Fruit fly (Drosophila melanogaster) whole organism, embryonic: Measurements from ENCODE around the gene CG17362.

ENCODE experiments used
- Adf1 ChIP-seq: fragments of 200-800 bp; sonication (Bioruptor generic); IDR thresholded peaks from 2 replicates; pipeline ENCODE4 v1.3.6; 2022; ENCODE audit warnings: missing biosample characterization, missing genetic modification characterization
- Atf6 ChIP-seq: fragments of 200-800 bp; sonication (Bioruptor generic); IDR thresholded peaks from 2 replicates; pipeline ENCODE4 v1.3.6; 2022; ENCODE audit warnings: missing biosample characterization, missing genetic modification characterization
- B-H2 ChIP-seq: fragments of 200-800 bp; sonication (Bioruptor generic); optimal IDR thresholded peaks from 2 replicates; lab custom pipeline; 2018; ENCODE audit warnings: missing biosample characterization, mild to moderate bottlenecking, missing genetic modification characterization
- Bdp1 ChIP-seq: fragments of 200-800 bp; sonication (Bioruptor generic); optimal IDR thresholded peaks from 3 replicates; lab custom pipeline; 2016; ENCODE audit warnings: missing biosample characterization, missing genetic modification characterization
- Bgb ChIP-seq: fragments of 200-800 bp; sonication (Bioruptor generic); IDR thresholded peaks from 2 replicates; pipeline ENCODE4 v1.3.6; 2022; ENCODE audit warnings: missing biosample characterization, missing genetic modification characterization; ENCODE audit not compliant: partially characterized antibody
- CG13624 ChIP-seq: fragments of 200-800 bp; sonication (Bioruptor generic); optimal IDR thresholded peaks from 2 replicates; lab custom pipeline; 2016; ENCODE audit warnings: missing biosample characterization, missing genetic modification characterization
- CG16813 ChIP-seq: fragments of 200-800 bp; sonication (Bioruptor generic); IDR thresholded peaks from 3 replicates; pipeline ENCODE4 v1.3.6; 2022; ENCODE audit warnings: missing biosample characterization, missing genetic modification characterization; ENCODE audit not compliant: partially characterized antibody
- CG17829 ChIP-seq: fragments of 200-800 bp; optimal IDR thresholded peaks from 2 replicates; lab custom pipeline; 2019; ENCODE audit warnings: missing biosample characterization, mild to moderate bottlenecking, missing genetic modification characterization, moderate library complexity
- CG17912 ChIP-seq: fragments of 200-800 bp; sonication (Bioruptor generic); optimal IDR thresholded peaks from 2 replicates; lab custom pipeline; 2018; ENCODE audit warnings: missing biosample characterization, mild to moderate bottlenecking, missing genetic modification characterization
- CG1792 ChIP-seq: fragments of 200-800 bp; sonication (Bioruptor generic); optimal IDR thresholded peaks from 2 replicates; lab custom pipeline; 2016; ENCODE audit warnings: missing biosample characterization, missing genetic modification characterization
- CG31224 ChIP-seq: fragments of 200-800 bp; sonication (Bioruptor generic); IDR thresholded peaks from 2 replicates; pipeline ENCODE4 v1.3.6; 2022; ENCODE audit warnings: missing biosample characterization, missing genetic modification characterization
- CG34224 ChIP-seq: fragments of 200-800 bp; sonication (Bioruptor generic); IDR thresholded peaks from 3 replicates; pipeline ENCODE4 v1.3.6; 2022; ENCODE audit warnings: missing biosample characterization, missing genetic modification characterization; ENCODE audit not compliant: partially characterized antibody
- CG6854 ChIP-seq: fragments of 200-800 bp; sonication (Bioruptor generic); optimal IDR thresholded peaks from 3 replicates; lab custom pipeline; 2017; ENCODE audit warnings: missing biosample characterization, mild to moderate bottlenecking, missing genetic modification characterization
- CG7928 ChIP-seq: fragments of 200-800 bp; sonication (Bioruptor generic); optimal IDR thresholded peaks from 2 replicates; lab custom pipeline; 2017; ENCODE audit warnings: missing biosample characterization, mild to moderate bottlenecking, missing genetic modification characterization
- CG8290 ChIP-seq, 3 experiments: fragments of 200-800 bp; sonication (Bioruptor generic); optimal IDR thresholded peaks; 2 replicates each; lab custom pipeline; 2016 to 2019; ENCODE audit warnings: missing biosample characterization in 3 of 3, missing genetic modification characterization in 3 of 3, mild to moderate bottlenecking in 2 of 3, moderate library complexity in 1 of 3
- CG8478 ChIP-seq: fragments of >200 bp; optimal IDR thresholded peaks from 2 replicates; lab custom pipeline; 2018
- CG9797 ChIP-seq: fragments of 200-800 bp; sonication (Bioruptor generic); optimal IDR thresholded peaks from 3 replicates; lab custom pipeline; 2018; ENCODE audit warnings: missing biosample characterization, mild to moderate bottlenecking, missing genetic modification characterization
- Chrac-16 ChIP-seq: fragments of 200-800 bp; sonication (Bioruptor generic); optimal IDR thresholded peaks from 3 replicates; lab custom pipeline; 2016; ENCODE audit warnings: missing biosample characterization, missing genetic modification characterization
- CrebB ChIP-seq: fragments of 200-800 bp; sonication (Bioruptor generic); optimal IDR thresholded peaks from 3 replicates; lab custom pipeline; 2018; ENCODE audit warnings: missing biosample characterization, mild to moderate bottlenecking, missing genetic modification characterization
- D19A ChIP-seq: fragments of 200-800 bp; optimal IDR thresholded peaks from 3 replicates; lab custom pipeline; 2019; ENCODE audit warnings: missing biosample characterization, mild to moderate bottlenecking, missing genetic modification characterization, moderate library complexity
- Dfd ChIP-seq, 2 experiments: fragments of >200 bp; optimal IDR thresholded peaks; 2 replicates each; lab custom pipeline; 2017; ENCODE audit warnings: missing biosample characterization in 2 of 2, missing genetic modification characterization in 2 of 2
- Dip2 ChIP-seq: fragments of 200-800 bp; sonication (Bioruptor generic); IDR thresholded peaks from 2 replicates; pipeline ENCODE4 v1.3.6; 2022; ENCODE audit warnings: missing biosample characterization, missing genetic modification characterization
- HLH4C ChIP-seq: fragments of 200-800 bp; sonication (Bioruptor generic); IDR thresholded peaks from 3 replicates; pipeline ENCODE4 v1.3.6; 2022; ENCODE audit warnings: missing biosample characterization, missing genetic modification characterization; ENCODE audit not compliant: partially characterized antibody
- MBD-R2 ChIP-seq: fragments of 200-800 bp; sonication (Bioruptor generic); IDR thresholded peaks from 2 replicates; pipeline ENCODE4 v1.3.6; 2022; ENCODE audit warnings: missing biosample characterization, missing genetic modification characterization
- Neu2 ChIP-seq: fragments of 200-800 bp; sonication (Bioruptor generic); optimal IDR thresholded peaks from 3 replicates; lab custom pipeline; 2016; ENCODE audit warnings: missing biosample characterization, missing genetic modification characterization, borderline replicate concordance
- NfI ChIP-seq: fragments of 200-800 bp; sonication (Bioruptor generic); optimal IDR thresholded peaks from 3 replicates; lab custom pipeline; 2018; ENCODE audit warnings: missing biosample characterization, mild to moderate bottlenecking, missing genetic modification characterization, moderate library complexity
- Sox102F ChIP-seq: fragments of 200-800 bp; sonication (Bioruptor generic); optimal IDR thresholded peaks from 2 replicates; lab custom pipeline; 2018; ENCODE audit warnings: missing biosample characterization, mild to moderate bottlenecking, missing genetic modification characterization, moderate library complexity
- Usf ChIP-seq: fragments of 200-800 bp; sonication (Bioruptor generic); optimal IDR thresholded peaks from 2 replicates; lab custom pipeline; 2017; ENCODE audit warnings: missing genotype, missing biosample characterization, missing genetic modification characterization
- abd-A ChIP-seq: fragments of 200-800 bp; sonication (Bioruptor generic); optimal IDR thresholded peaks from 3 replicates; lab custom pipeline; 2019; ENCODE audit warnings: missing biosample characterization, mild to moderate bottlenecking, missing genetic modification characterization, moderate library complexity
- ara ChIP-seq: fragments of 200-800 bp; sonication (Bioruptor generic); IDR thresholded peaks from 2 replicates; pipeline ENCODE4 v1.3.6; 2022; ENCODE audit warnings: missing biosample characterization, missing genetic modification characterization
- ash1 ChIP-seq: fragments of 200-800 bp; sonication (Bioruptor generic); optimal IDR thresholded peaks from 2 replicates; lab custom pipeline; 2018; ENCODE audit warnings: missing biosample characterization, mild to moderate bottlenecking, missing genetic modification characterization
- cg ChIP-seq: fragments of 200-800 bp; sonication (Bioruptor generic); optimal IDR thresholded peaks from 3 replicates; lab custom pipeline; 2019; ENCODE audit warnings: missing biosample characterization, mild to moderate bottlenecking, missing genetic modification characterization, moderate library complexity
- crp ChIP-seq, 2 experiments: fragments of 200-800 bp; sonication (Bioruptor generic); optimal IDR thresholded peaks; 2 replicates in 1 of 2; 3 replicates in 1 of 2; lab custom pipeline; 2017; ENCODE audit warnings: missing biosample characterization in 2 of 2, missing genetic modification characterization in 2 of 2, mild to moderate bottlenecking in 1 of 2, moderate library complexity in 1 of 2
- cwo ChIP-seq: fragments of 200-800 bp; sonication (Bioruptor generic); optimal IDR thresholded peaks from 3 replicates; lab custom pipeline; 2017; ENCODE audit warnings: missing biosample characterization, missing genetic modification characterization, mild to moderate bottlenecking, moderate library complexity, missing genetic modification reagents
- dmrt11E ChIP-seq: fragments of 200-800 bp; sonication (Bioruptor generic); optimal IDR thresholded peaks from 3 replicates; lab custom pipeline; 2018; ENCODE audit warnings: missing biosample characterization, mild to moderate bottlenecking, missing genetic modification characterization, moderate library complexity
- dpn ChIP-seq, 2 experiments: fragments of 200-800 bp; sonication (Bioruptor generic); optimal IDR thresholded peaks; 3 replicates each; lab custom pipeline; 2016; ENCODE audit warnings: missing biosample characterization in 2 of 2, missing genetic modification characterization in 2 of 2
- fru ChIP-seq: fragments of >200 bp; optimal IDR thresholded peaks from 2 replicates; lab custom pipeline; 2017
- ham ChIP-seq: fragments of 200-800 bp; sonication (Bioruptor generic); IDR thresholded peaks from 2 replicates; pipeline ENCODE4 v1.3.6; 2022; ENCODE audit warnings: missing biosample characterization, missing genetic modification characterization
- ind ChIP-seq: fragments of 200-800 bp; sonication (Bioruptor generic); optimal IDR thresholded peaks from 3 replicates; lab custom pipeline; 2016; ENCODE audit warnings: missing biosample characterization, missing genetic modification characterization
- maf-S ChIP-seq: fragments of 200-800 bp; sonication (Bioruptor generic); optimal IDR thresholded peaks from 2 replicates; lab custom pipeline; 2016; ENCODE audit warnings: missing biosample characterization, missing genetic modification characterization
- pnt ChIP-seq: fragments of 200-800 bp; sonication (Bioruptor generic); optimal IDR thresholded peaks from 3 replicates; lab custom pipeline; 2016; ENCODE audit warnings: missing biosample characterization, missing genetic modification characterization
- ro ChIP-seq: fragments of 200-800 bp; sonication (Bioruptor generic); IDR thresholded peaks from 2 replicates; pipeline ENCODE4 v1.3.6; 2022; ENCODE audit warnings: missing biosample characterization, missing genetic modification characterization
- shn ChIP-seq: fragments of 200-800 bp; sonication (Bioruptor generic); optimal IDR thresholded peaks from 3 replicates; lab custom pipeline; 2016; ENCODE audit warnings: missing biosample characterization, missing genetic modification characterization
- slou ChIP-seq: fragments of 200-800 bp; sonication (Bioruptor generic); optimal IDR thresholded peaks from 3 replicates; lab custom pipeline; 2016; ENCODE audit warnings: missing biosample characterization, missing genetic modification characterization
- sr ChIP-seq: fragments of 200-800 bp; sonication (Bioruptor generic); IDR thresholded peaks from 3 replicates; pipeline ENCODE4 v1.3.6; 2022; ENCODE audit warnings: missing biosample characterization, missing genetic modification characterization
- trem ChIP-seq: fragments of 200-800 bp; optimal IDR thresholded peaks from 3 replicates; lab custom pipeline; 2019; ENCODE audit warnings: missing biosample characterization, mild to moderate bottlenecking, missing genetic modification characterization, moderate library complexity
- tup ChIP-seq: fragments of 200-800 bp; sonication (Bioruptor generic); optimal IDR thresholded peaks from 2 replicates; lab custom pipeline; 2016; ENCODE audit warnings: missing biosample characterization, mild to moderate bottlenecking, missing genetic modification characterization, moderate library complexity
- vfl ChIP-seq: fragments of 200-800 bp; sonication (Bioruptor generic); optimal IDR thresholded peaks from 2 replicates; lab custom pipeline; 2016; ENCODE audit warnings: missing biosample characterization, missing genetic modification characterization
- zfh2 ChIP-seq: fragments of 200-800 bp; sonication (Bioruptor generic); optimal IDR thresholded peaks from 2 replicates; lab custom pipeline; 2016; ENCODE audit warnings: missing biosample characterization, missing genetic modification characterization

Gene CG17362

DNA sequence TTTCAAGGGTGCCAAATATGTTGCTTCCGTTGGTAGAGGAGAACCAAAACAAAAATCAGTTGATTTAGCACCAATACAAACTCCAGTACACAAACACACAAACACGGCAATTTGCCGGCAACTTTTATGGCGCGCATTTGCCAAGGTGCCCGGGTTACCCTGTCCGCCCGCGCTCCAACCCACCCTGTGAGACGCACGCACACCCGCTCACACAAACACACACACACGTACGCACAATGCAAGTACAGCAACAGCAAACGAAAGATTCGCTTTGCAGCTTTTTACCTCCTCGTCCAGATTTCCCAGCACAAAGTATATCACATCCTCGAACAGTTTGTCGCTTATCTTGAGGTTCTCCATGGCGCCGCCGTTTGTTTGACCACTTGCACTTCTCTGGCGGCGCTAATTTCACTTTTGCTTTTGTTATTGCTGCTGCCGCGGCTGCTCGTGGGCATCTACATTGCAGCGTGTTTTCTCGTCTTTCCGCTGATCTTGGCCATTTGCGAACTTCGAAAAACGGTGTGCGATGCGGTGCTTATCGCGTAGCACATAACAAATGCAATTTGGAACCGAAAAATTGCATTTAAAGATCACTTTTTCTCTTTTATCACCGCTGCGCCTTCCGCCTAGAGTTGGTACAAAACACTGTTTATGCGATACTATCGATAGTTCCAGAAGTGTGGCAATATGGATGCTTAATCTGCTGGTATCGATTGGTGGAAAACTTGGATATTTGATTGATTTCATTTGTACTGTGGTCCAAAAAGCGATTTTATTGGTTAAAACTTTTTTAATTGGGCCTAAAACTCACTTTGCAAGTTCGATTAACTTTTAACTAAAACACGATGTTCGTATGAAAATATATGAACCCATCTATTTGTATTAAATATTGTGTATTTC is 42.3 kb downstream of the CG17362 start, which contains the start of gene Ptip (continued):
- peak; percentile 91 for TF ChIP-seq CG34224 (GFP tag; lab: Robert Waterston, UW)
- TF ChIP-seq Usf (GFP tag; lab: Kevin White, UChicago), result no peak
- peak; percentile 48 for TF ChIP-seq CrebB (tag; lab: Kevin White, UChicago)
- TF ChIP-seq Dfd (GFP tag; optimal IDR thresholded peaks at IDR 0.05; lab: Kevin White, UChicago), result no peak
- TF ChIP-seq ara (GFP tag; lab: Robert Waterston, UW), result no peak
- no peak for TF ChIP-seq abd-A
- TF ChIP-seq Sox102F (GFP tag; lab: Kevin White, UChicago), result no peak
- TF ChIP-seq Atf6, result no peak
- TF ChIP-seq dpn (GFP tag; optimal IDR thresholded peaks at IDR 0.05; lab: Kevin White, UChicago), result peak; percentile 12 to 16
- peak; percentile 62; the same call in 2 of the 3 replicates for TF ChIP-seq sr
- TF ChIP-seq CG13624 (GFP tag; lab: Kevin White, UChicago), result peak; percentile 40
- no peak for TF ChIP-seq pnt (GFP tag; lab: Kevin White, UChicago)
- TF ChIP-seq CG16813 (GFP tag; lab: Robert Waterston, UW), result peak; percentile 98
- TF ChIP-seq MBD-R2 (GFP tag; lab: Robert Waterston, UW), result peak; percentile 75
- TF ChIP-seq shn, result peak; percentile 16
- TF ChIP-seq CG9797, result peak; percentile 29
- peak; percentile 3 for TF ChIP-seq maf-S
- peak; percentile 6 for TF ChIP-seq CG1792 (GFP tag; lab: Kevin White, UChicago)
- TF ChIP-seq CG7928, result no peak
- TF ChIP-seq crp (GFP tag; optimal IDR thresholded peaks at IDR 0.05; lab: Kevin White, UChicago), result no peak
- TF ChIP-seq CG31224 (GFP tag; lab: Robert Waterston, UW), result no peak
- peak; percentile 95 for TF ChIP-seq HLH4C
- TF ChIP-seq D19A (tag; lab: Kevin White, UChicago), result no peak
- TF ChIP-seq CG17829, result peak; percentile 11
- peak; percentile 55 for TF ChIP-seq trem (tag; lab: Kevin White, UChicago)
- no peak for TF ChIP-seq Neu2
- TF ChIP-seq tup (GFP tag; lab: Kevin White, UChicago), result no peak
- TF ChIP-seq cg, result peak; percentile 97
- peak; percentile 71 for TF ChIP-seq CG8478 (lab: Kevin White, UChicago)
- TF ChIP-seq CG6854 (GFP tag; lab: Kevin White, UChicago), result no peak
- TF ChIP-seq Bdp1 (GFP tag; lab: Kevin White, UChicago), result no peak
- peak; percentile 56 for TF ChIP-seq B-H2
- no peak for TF ChIP-seq vfl (GFP tag; lab: Kevin White, UChicago)
- peak; percentile 47 for TF ChIP-seq zfh2 (GFP tag; lab: Kevin White, UChicago)
- no peak for TF ChIP-seq ash1 (GFP tag; lab: Kevin White, UChicago)
- no peak for TF ChIP-seq ro (GFP tag; lab: Robert Waterston, UW)
- no peak for TF ChIP-seq ind (GFP tag; lab: Kevin White, UChicago)
- TF ChIP-seq Adf1, result peak; percentile 12
- no peak for TF ChIP-seq CG8290 (GFP tag; optimal IDR thresholded peaks at IDR 0.05; lab: Kevin White, UChicago)
- peak in 1 of 2 experiments; percentile 42 for TF ChIP-seq CG8290 (tag; optimal IDR thresholded peaks at IDR 0.05; lab: Kevin White, UChicago)
- no peak for TF ChIP-seq Dip2 (GFP tag; lab: Robert Waterston, UW)
- no peak for TF ChIP-seq ham
- peak; percentile 67 for TF ChIP-seq NfI (GFP tag; lab: Kevin White, UChicago)
- no peak for TF ChIP-seq cwo
- no peak for TF ChIP-seq fru (lab: Kevin White, UChicago)
- TF ChIP-seq Bgb, result peak; percentile 98
- no peak for TF ChIP-seq Chrac-16
- TF ChIP-seq slou, result no peak
- peak; percentile 60 for TF ChIP-seq CG17912
- TF ChIP-seq dmrt11E (tag; lab: Kevin White, UChicago), result no peak
